Worm (Caenorhabditis elegans) whole organism, L4/young adult: ENCODE results near the gene C56G2.5.

Source experiments
- W03F9.2 ChIP-seq: fragments of 150-350 bp; optimal IDR thresholded peaks from 2 replicates; lab custom pipeline; 2014; ENCODE audit warnings: missing biosample characterization, missing genetic modification characterization
- dao-5 ChIP-seq: sonication (generic microtip); optimal IDR thresholded peaks from 2 replicates; lab custom pipeline; 2016; ENCODE audit warnings: missing genotype, missing genetic modification characterization, moderate library complexity, missing compliant biosample characterization
- him-1 ChIP-seq: sonication (generic microtip); optimal IDR thresholded peaks from 2 replicates; lab custom pipeline; 2016; ENCODE audit warnings: missing genotype, missing genetic modification reagents, missing genetic modification characterization, missing compliant biosample characterization

The C56G2.5 gene

ce11 chrIII:6324139-6324538 lies at the start of gene C56G2.5:
TSS of gene C56G2.5 (minus strand) at chrIII:6324239.
- no peak for TF ChIP-seq dao-5 (tag; lab: Kevin White, UChicago)
- TF ChIP-seq him-1 = no peak
- TF ChIP-seq W03F9.2 (tag; lab: Kevin White, UChicago) = no peak

ce11 chrIII:6368524-6368923 lies 44.5 kb upstream of the C56G2.5 start:
- TF ChIP-seq W03F9.2 (tag; lab: Kevin White, UChicago) (no peak), him-1 (no peak), dao-5 (tag; lab: Kevin White, UChicago) (no peak)

ce11 chrIII:6367712-6368111 lies 43.7 kb upstream of the C56G2.5 start, which contains the start of the genes C56G2.15 and thoc-2:
TSS of gene C56G2.15 (minus strand) at chrIII:6367899.
TSS of gene thoc-2 (plus strand) at chrIII:6368042.
- TF ChIP-seq dao-5 (tag; lab: Kevin White, UChicago) (no peak), W03F9.2 (tag; lab: Kevin White, UChicago) (no peak), him-1 (no peak)

DNA sequence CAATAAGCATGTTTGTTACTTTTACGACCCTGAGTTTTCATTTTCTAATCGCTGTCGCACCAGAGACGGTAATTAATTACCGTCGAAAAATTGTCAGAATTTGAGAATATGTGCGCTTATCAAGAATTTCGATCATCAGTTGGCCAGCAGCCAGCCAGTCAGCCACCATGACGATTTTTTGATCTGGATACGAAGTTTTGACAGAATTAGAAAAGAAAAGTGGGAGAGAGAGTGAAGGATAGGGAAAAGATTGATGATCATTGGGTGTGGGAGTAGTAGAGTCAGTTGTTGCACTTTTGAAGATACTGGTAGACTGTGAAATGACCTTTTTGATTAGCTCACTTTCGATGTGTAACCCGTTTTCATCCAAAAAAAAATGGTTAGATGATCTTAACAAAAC lies 40.4 kb upstream of the C56G2.5 start:
- TF ChIP-seq dao-5 (tag; lab: Kevin White, UChicago) (no peak), W03F9.2 (tag; lab: Kevin White, UChicago) (no peak), him-1 (no peak)

ce11 chrIII:6362323-6362922 lies 38.4 kb upstream of the C56G2.5 start:
- TF ChIP-seq him-1 (no peak), W03F9.2 (tag; lab: Kevin White, UChicago) (no peak), dao-5 (tag; lab: Kevin White, UChicago) (no peak)

ce11 chrIII:6361560-6361959 lies 37.5 kb upstream of the C56G2.5 start:
- TF ChIP-seq W03F9.2 (tag; lab: Kevin White, UChicago) = no peak
- TF ChIP-seq him-1 = no peak
- TF ChIP-seq dao-5 (tag; lab: Kevin White, UChicago) = no peak

DNA sequence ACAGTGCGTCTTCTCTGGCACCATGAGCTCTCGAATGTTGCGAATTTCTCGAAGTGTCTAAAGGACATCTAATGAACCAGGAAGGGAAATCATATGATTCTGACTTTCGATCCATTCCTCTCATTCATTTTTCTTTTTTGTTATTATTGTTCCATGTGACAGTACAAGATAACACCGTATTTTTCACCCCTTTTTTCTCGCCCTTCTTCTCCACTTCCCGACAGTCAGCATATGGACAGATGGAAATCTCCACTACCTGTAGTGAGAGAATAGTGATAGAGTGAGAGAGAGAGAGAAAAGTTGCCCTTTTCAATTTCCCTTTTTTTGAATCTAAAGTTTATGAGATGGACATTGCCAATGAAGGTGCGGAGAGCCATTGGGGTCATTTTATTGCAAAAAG lies 36.8 kb upstream of the C56G2.5 start:
- no peak for TF ChIP-seq W03F9.2 (tag; lab: Kevin White, UChicago)
- TF ChIP-seq dao-5 (tag; lab: Kevin White, UChicago) = no peak
- TF ChIP-seq him-1 = no peak

ce11 chrIII:6360114-6360513 lies 36.1 kb upstream of the C56G2.5 start:
- TF ChIP-seq W03F9.2 (tag; lab: Kevin White, UChicago) (no peak), him-1 (no peak), dao-5 (tag; lab: Kevin White, UChicago) (no peak)

DNA sequence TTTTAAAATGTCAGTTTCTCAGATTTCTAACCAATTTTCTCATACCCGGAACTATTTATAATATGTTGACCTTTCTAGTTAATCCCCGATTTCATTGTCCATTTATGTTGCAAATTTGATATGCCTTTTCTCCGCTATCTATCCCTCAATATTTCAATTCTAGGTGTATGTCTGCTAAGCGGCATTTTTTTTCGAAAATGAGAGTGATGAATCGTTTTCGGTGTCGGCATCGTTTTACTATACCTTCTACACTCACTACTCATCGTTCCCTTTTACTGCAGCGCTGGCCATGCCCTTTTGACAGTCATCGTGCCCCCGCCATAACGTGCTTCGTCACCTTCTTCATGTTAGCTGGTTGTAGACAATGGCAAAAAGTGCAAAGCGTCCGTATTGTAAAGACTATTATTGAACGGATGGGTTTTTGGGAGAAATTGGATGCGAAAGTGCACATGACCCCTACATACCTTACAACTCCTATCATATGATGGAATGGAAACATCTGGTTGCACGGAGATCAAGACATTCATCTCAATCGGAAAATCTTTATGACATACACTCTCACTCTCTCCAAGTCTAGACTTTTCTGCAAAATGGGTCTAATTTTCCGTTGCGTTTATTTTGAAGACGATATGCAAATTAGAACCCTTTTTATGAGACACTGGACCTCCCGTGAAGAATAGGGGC lies 35.3 kb upstream of the C56G2.5 start:
- TF ChIP-seq dao-5 (tag; lab: Kevin White, UChicago) (no peak), W03F9.2 (tag; lab: Kevin White, UChicago) (no peak), him-1 (no peak)

DNA sequence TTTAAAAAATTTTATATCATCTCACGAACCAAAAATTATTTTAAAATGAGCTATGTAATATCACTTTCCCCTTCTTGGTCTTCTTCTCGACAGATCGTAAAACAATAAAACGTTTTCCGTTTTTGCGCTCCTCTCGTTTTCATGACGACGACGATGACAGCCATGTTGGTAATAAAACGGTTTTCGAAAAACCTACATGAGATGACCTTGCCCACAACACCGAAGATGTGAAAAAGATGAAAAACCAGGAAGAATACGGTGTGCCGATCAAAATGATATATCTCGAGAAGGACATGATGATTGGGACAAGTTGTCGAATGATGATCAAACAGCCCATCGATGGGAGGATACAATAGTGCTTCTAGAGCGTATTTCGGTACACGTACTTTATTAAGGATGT lies 34.7 kb upstream of the C56G2.5 start:
- no peak for TF ChIP-seq dao-5 (tag; lab: Kevin White, UChicago)
- TF ChIP-seq W03F9.2 (tag; lab: Kevin White, UChicago) = no peak
- no peak for TF ChIP-seq him-1

DNA sequence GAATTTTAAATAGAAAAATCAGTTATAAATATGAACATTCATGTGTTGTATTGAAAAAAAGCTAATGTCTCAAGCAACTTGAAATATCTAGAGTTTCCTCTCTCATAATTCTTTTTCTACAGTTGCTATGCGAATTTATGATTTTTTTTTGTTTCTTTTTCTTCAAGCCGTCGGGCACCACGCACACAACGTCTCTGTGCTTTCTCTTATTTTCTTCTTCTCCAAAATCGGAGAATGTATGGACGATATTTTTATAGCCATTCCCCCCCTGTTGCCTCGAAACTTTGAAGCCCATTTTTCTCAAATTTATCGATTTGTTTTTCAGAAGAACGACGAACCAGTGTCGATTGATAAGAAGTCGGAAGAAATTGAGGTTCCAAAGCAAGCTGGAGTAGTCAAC lies 32.7 kb upstream of the C56G2.5 start:
- TF ChIP-seq him-1 = no peak
- no peak for TF ChIP-seq dao-5 (tag; lab: Kevin White, UChicago)
- no peak for TF ChIP-seq W03F9.2 (tag; lab: Kevin White, UChicago)

DNA sequence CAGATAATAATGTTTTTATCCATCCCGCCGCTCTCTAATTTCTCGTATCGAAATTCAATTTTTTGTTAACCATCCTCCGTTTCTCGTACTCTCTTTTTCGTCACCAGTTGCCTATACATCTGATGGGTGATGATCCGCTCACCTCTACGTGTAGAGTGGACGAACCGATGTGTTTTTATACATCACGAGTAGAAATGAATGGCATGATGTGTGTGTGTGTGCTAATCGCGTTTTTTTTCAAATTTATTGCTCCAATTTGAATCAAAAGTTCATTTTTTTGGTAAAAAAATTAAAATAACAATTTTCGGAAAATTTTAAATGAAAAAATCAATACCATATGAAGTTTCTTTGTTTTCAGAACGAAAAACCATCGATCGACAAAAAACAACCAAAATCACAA lies 32.0 kb upstream of the C56G2.5 start:
- TF ChIP-seq W03F9.2 (tag; lab: Kevin White, UChicago) (no peak), him-1 (no peak), dao-5 (tag; lab: Kevin White, UChicago) (no peak)

DNA sequence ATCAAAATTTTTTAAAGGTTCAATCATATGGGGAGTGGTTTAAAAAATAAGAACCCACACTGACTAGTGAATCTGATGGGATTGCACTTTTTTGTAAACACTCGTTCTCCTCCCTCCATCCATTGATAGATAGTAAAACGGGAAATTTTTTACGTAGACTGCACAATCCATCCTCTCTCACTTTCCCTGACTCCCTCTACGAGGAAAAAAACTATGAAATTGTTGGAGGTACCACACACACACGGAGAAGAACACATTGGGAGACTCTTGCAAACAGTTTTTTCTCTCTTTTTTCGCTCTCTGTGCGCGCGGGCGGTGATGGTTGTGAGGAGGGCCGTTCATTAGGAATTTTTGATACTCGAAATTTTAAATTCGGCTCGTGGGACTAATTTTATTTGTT lies 31.3 kb upstream of the C56G2.5 start:
- no peak for TF ChIP-seq him-1
- TF ChIP-seq W03F9.2 (tag; lab: Kevin White, UChicago) = no peak
- no peak for TF ChIP-seq dao-5 (tag; lab: Kevin White, UChicago)

- no peak for TF ChIP-seq dao-5 (tag; lab: Kevin White, UChicago)
- TF ChIP-seq W03F9.2 (tag; lab: Kevin White, UChicago) = no peak
- no peak for TF ChIP-seq him-1
These were observed 29.0 kb upstream of the C56G2.5 start, which contains the start of gene akap-1 for ce11 chrIII:6353084-6353483. TSS of gene akap-1 (plus strand) at chrIII:6353384.
